Worm (Caenorhabditis elegans) whole organism, L1 larva: ENCODE results near the gene Y6E2A.1.

ENCODE experiments used
- F16B12.6 ChIP-seq: fragments of 150-350 bp; optimal IDR thresholded peaks from 2 replicates; lab custom pipeline; 2014; ENCODE audit warnings: missing biosample characterization, missing genetic modification characterization
- Y116A8C.19 ChIP-seq: sonication (generic microtip); optimal IDR thresholded peaks from 2 replicates; lab custom pipeline; 2016; ENCODE audit warnings: missing compliant biosample characterization, missing genetic modification characterization, borderline replicate concordance
- blmp-1 ChIP-seq: fragments of 150-350 bp; optimal IDR thresholded peaks from 2 replicates; lab custom pipeline; 2014; ENCODE audit warnings: missing biosample characterization, missing genetic modification characterization
- ceh-63 ChIP-seq: fragments of 200-800 bp; sonication (Bioruptor generic); optimal IDR thresholded peaks from 2 replicates; lab custom pipeline; 2018; ENCODE audit warnings: mild to moderate bottlenecking, missing genetic modification characterization, missing compliant biosample characterization
- ceh-8 ChIP-seq: fragments of 200-800 bp; sonication (Bioruptor generic); optimal IDR thresholded peaks from 2 replicates; lab custom pipeline; 2018; ENCODE audit warnings: mild to moderate bottlenecking, missing genetic modification characterization, moderate library complexity, missing compliant biosample characterization
- ceh-82 ChIP-seq, 3 experiments: fragments of 150-350 bp in 1 of 3; sonication (generic microtip) in 2 of 3; optimal IDR thresholded peaks; 2 replicates each; lab custom pipeline; 2014 to 2017; ENCODE audit warnings: missing biosample characterization in 3 of 3, missing genetic modification characterization in 3 of 3
- ceh-88 ChIP-seq: fragments of 200-800 bp; sonication (Bioruptor generic); IDR thresholded peaks from 2 replicates; pipeline ENCODE4 v1.3.6; 2022; ENCODE audit warnings: missing genetic modification characterization, missing compliant biosample characterization
- ceh-90 ChIP-seq: sonication (generic microtip); optimal IDR thresholded peaks from 2 replicates; lab custom pipeline; 2016; ENCODE audit warnings: missing genetic modification characterization, missing compliant biosample characterization
- dsc-1 ChIP-seq: sonication (generic microtip); optimal IDR thresholded peaks from 2 replicates; lab custom pipeline; 2016; ENCODE audit warnings: mild to moderate bottlenecking, missing genetic modification characterization, missing compliant biosample characterization
- egl-27 ChIP-seq, 2 experiments: fragments of 150-350 bp in 1 of 2; sonication (generic microtip); optimal IDR thresholded peaks; 3 replicates each; lab custom pipeline; 2017 to 2018; ENCODE audit warnings: missing biosample characterization in 2 of 2, missing genetic modification characterization in 2 of 2, missing genetic modification reagents in 2 of 2
- fkh-10 ChIP-seq: sonication (generic microtip); optimal IDR thresholded peaks from 2 replicates; lab custom pipeline; 2017; ENCODE audit warnings: missing biosample characterization, missing genetic modification reagents, missing genetic modification characterization
- fkh-4 ChIP-seq: sonication (generic microtip); optimal IDR thresholded peaks from 2 replicates; lab custom pipeline; 2016; ENCODE audit warnings: missing compliant biosample characterization, missing genetic modification characterization, borderline replicate concordance
- fkh-8 ChIP-seq: sonication (generic microtip); optimal IDR thresholded peaks from 2 replicates; lab custom pipeline; 2016; ENCODE audit warnings: mild to moderate bottlenecking, missing genetic modification characterization, missing compliant biosample characterization
- hlh-17 ChIP-seq: fragments of 200-800 bp; sonication (Bioruptor generic); optimal IDR thresholded peaks from 2 replicates; lab custom pipeline; 2018; ENCODE audit warnings: missing genetic modification characterization, mild to moderate bottlenecking, missing compliant biosample characterization, moderate library complexity, borderline replicate concordance
- hpl-2 ChIP-seq: fragments of 150-350 bp; optimal IDR thresholded peaks from 2 replicates; lab custom pipeline; 2014; ENCODE audit warnings: missing biosample characterization, missing genetic modification reagents, missing genetic modification characterization
- isw-1 ChIP-seq: fragments of 200-800 bp; sonication (Bioruptor generic); IDR thresholded peaks from 2 replicates; pipeline ENCODE4 v1.3.6; 2022; ENCODE audit warnings: missing genetic modification characterization, missing compliant biosample characterization
- lin-14 ChIP-seq: fragments of 200-800 bp; sonication (Bioruptor generic); optimal IDR thresholded peaks from 2 replicates; lab custom pipeline; 2018; ENCODE audit warnings: mild to moderate bottlenecking, missing genetic modification characterization, moderate library complexity, missing compliant biosample characterization
- lin-15B ChIP-seq: fragments of 150-350 bp; sonication (generic microtip); optimal IDR thresholded peaks from 3 replicates; lab custom pipeline; 2014; ENCODE audit warnings: missing biosample characterization, missing genetic modification characterization
- lin-39 ChIP-seq: fragments of 150-350 bp; optimal IDR thresholded peaks from 2 replicates; lab custom pipeline; 2014; ENCODE audit warnings: missing biosample characterization, missing genetic modification reagents, missing genetic modification characterization
- mdl-1 ChIP-seq, 2 experiments: fragments of 150-350 bp; optimal IDR thresholded peaks; 2 replicates each; lab custom pipeline; 2014 to 2017; ENCODE audit warnings: missing biosample characterization in 2 of 2, missing genetic modification characterization in 2 of 2, inconsistent platforms in 1 of 2
- mef-2 ChIP-seq: fragments of 150-350 bp; optimal IDR thresholded peaks from 2 replicates; lab custom pipeline; 2014; ENCODE audit warnings: missing biosample characterization, missing genetic modification characterization
- mep-1 ChIP-seq: fragments of 150-350 bp; optimal IDR thresholded peaks from 2 replicates; lab custom pipeline; 2014; ENCODE audit warnings: missing biosample characterization, missing genetic modification characterization
- nhr-11 ChIP-seq: fragments of 150-350 bp; optimal IDR thresholded peaks from 2 replicates; lab custom pipeline; 2014; ENCODE audit warnings: missing biosample characterization, missing genetic modification characterization
- nhr-12 ChIP-seq: sonication (generic microtip); optimal IDR thresholded peaks from 2 replicates; lab custom pipeline; 2017; ENCODE audit warnings: missing biosample characterization, missing genetic modification characterization
- nhr-19 ChIP-seq: fragments of 200-800 bp; sonication (Bioruptor generic); conservative IDR thresholded peaks from 2 replicates; pipeline ENCODE4 v1.3.6; 2022; ENCODE audit warnings: missing genetic modification characterization, missing compliant biosample characterization
- nhr-237 ChIP-seq: fragments of 150-350 bp; optimal IDR thresholded peaks from 2 replicates; lab custom pipeline; 2014; ENCODE audit warnings: missing biosample characterization, missing genetic modification characterization
- nhr-47 ChIP-seq: sonication (generic microtip); optimal IDR thresholded peaks from 2 replicates; lab custom pipeline; 2016; ENCODE audit warnings: mild to moderate bottlenecking, missing genetic modification characterization, moderate library complexity, missing compliant biosample characterization
- nhr-71 ChIP-seq: sonication (generic microtip); optimal IDR thresholded peaks from 2 replicates; lab custom pipeline; 2016; ENCODE audit warnings: mild to moderate bottlenecking, missing genetic modification characterization, moderate library complexity, missing compliant biosample characterization
- nhr-76 ChIP-seq: sonication (generic microtip); optimal IDR thresholded peaks from 2 replicates; lab custom pipeline; 2017; ENCODE audit warnings: missing biosample characterization, missing genetic modification characterization
- pag-3 ChIP-seq: sonication (generic microtip); optimal IDR thresholded peaks from 2 replicates; lab custom pipeline; 2017; ENCODE audit warnings: missing genetic modification characterization, mild to moderate bottlenecking, missing compliant biosample characterization, antibody characterized with exemption, borderline replicate concordance; ENCODE audit not compliant: insufficient read depth
- pax-3 ChIP-seq: fragments of 200-800 bp; sonication (Bioruptor generic); optimal IDR thresholded peaks from 2 replicates; lab custom pipeline; 2018; ENCODE audit warnings: mild to moderate bottlenecking, missing genetic modification characterization, moderate library complexity, missing compliant biosample characterization
- pqm-1 ChIP-seq: sonication (generic microtip); optimal IDR thresholded peaks from 3 replicates; lab custom pipeline; 2017; ENCODE audit warnings: missing biosample characterization, missing genetic modification characterization
- skn-1 ChIP-seq: fragments of 150-350 bp; optimal IDR thresholded peaks from 2 replicates; lab custom pipeline; 2014; ENCODE audit warnings: missing biosample characterization, missing genetic modification characterization
- sox-4 ChIP-seq: sonication (generic microtip); optimal IDR thresholded peaks from 2 replicates; lab custom pipeline; 2016; ENCODE audit warnings: missing genetic modification characterization, missing compliant biosample characterization
- sptf-1 ChIP-seq: fragments of 150-350 bp; optimal IDR thresholded peaks from 2 replicates; lab custom pipeline; 2014; ENCODE audit warnings: missing biosample characterization, missing genetic modification characterization
- sup-37 ChIP-seq: fragments of 200-800 bp; sonication (Bioruptor generic); optimal IDR thresholded peaks from 2 replicates; lab custom pipeline; 2018; ENCODE audit warnings: mild to moderate bottlenecking, missing genetic modification characterization, missing compliant biosample characterization
- tlp-1 ChIP-seq: fragments of 150-350 bp; optimal IDR thresholded peaks from 2 replicates; lab custom pipeline; 2014; ENCODE audit warnings: missing biosample characterization, missing genetic modification characterization
- unc-62 ChIP-seq: fragments of 150-350 bp; optimal IDR thresholded peaks from 2 replicates; lab custom pipeline; 2014; ENCODE audit warnings: missing biosample characterization, missing genetic modification reagents, missing genetic modification characterization
- unc-86 ChIP-seq: sonication (generic microtip); optimal IDR thresholded peaks from 2 replicates; lab custom pipeline; 2016; ENCODE audit warnings: missing genetic modification characterization, missing compliant biosample characterization
- unc-98 ChIP-seq: fragments of 200-800 bp; sonication (Bioruptor generic); IDR thresholded peaks from 2 replicates; pipeline ENCODE4 v1.3.6; 2022; ENCODE audit warnings: missing genetic modification characterization, missing compliant biosample characterization
- vab-15 ChIP-seq: sonication (generic microtip); optimal IDR thresholded peaks from 2 replicates; lab custom pipeline; 2017; ENCODE audit warnings: missing genotype, mild to moderate bottlenecking, missing genetic modification characterization, missing compliant biosample characterization
- zip-4 ChIP-seq: fragments of 200-800 bp; sonication (Bioruptor generic); optimal IDR thresholded peaks from 2 replicates; lab custom pipeline; 2018; ENCODE audit warnings: mild to moderate bottlenecking, missing genetic modification characterization, moderate library complexity, missing compliant biosample characterization

Gene Y6E2A.1

DNA sequence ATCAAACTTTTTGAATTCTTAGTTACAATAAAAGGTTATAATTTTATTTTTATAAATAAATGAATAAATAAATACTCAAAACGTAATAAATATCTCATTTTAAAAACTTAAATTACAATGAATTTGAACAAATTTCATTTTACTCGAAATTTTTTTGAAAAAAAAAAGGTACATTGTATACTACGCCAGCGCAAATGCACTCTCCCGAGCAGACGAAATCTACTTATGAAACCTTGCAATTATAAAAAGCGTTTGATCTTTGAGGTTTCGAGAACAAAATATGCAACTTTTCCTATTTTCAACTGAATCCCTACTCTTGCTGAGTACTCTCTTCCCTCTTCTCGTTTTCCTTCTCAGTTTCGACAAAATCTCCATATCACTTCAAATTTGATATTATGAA, 22.6 kb downstream of the Y6E2A.1 start, which contains the start of gene nhr-197:
nhr-197 (plus strand) TSS at position 301 of the 400 bp plus-strand sequence.
- TF ChIP-seq sptf-1 (tag; lab: Kevin White, UChicago) (no peak), nhr-47 (no peak), mef-2 (tag; lab: Kevin White, UChicago) (no peak), pqm-1 (tag; lab: Kevin White, UChicago) (no peak), mdl-1 (tag; optimal IDR thresholded peaks at IDR 0.05; lab: Kevin White, UChicago) (no peak), zip-4 (no peak), nhr-71 (no peak)
- TF ChIP-seq, all 84 proteins: peak for 0

DNA sequence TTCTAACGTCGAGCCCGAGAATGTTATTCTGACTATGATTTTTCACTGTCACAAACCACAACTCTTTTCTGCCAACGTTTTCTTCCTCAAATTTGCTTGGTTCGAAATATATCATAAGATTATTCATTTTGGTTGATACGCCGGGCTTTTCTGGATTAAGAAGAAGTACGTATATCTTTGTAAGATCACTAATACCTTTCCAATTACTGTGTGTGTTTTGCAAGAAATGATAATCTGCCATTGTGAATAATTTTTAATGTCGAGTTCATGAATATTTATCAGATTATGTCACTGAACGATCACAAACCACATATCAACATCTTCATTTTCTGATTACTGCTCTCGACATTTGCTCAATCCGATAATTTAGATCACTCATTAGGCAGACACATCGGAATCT, 24.7 kb downstream of the Y6E2A.1 start, which contains the start of gene nhr-196:
nhr-196 (plus strand) TSS at position 118 of the 400 bp plus-strand sequence.
- TF ChIP-seq lin-15B (no peak), dsc-1 (tag; lab: Kevin White, UChicago) (peak; percentile 98), nhr-12 (tag; lab: Kevin White, UChicago) (no peak), unc-98 (GFP tag; lab: Robert Waterston, UW) (no peak), lin-39 (tag; lab: Kevin White, UChicago) (no peak), nhr-11 (no peak), fkh-8 (tag; lab: Kevin White, UChicago) (peak; percentile 66), sox-4 (tag; lab: Kevin White, UChicago) (peak; percentile 58), pag-3 (tag; lab: Kevin White, UChicago) (no peak), nhr-71 (peak; percentile 17), pax-3 (tag; lab: Kevin White, UChicago) (peak; percentile 80), ceh-63 (no peak), nhr-47 (peak; percentile 49), isw-1 (GFP tag; lab: Robert Waterston, UW) (no peak), ceh-90 (no peak), fkh-4 (tag; lab: Kevin White, UChicago) (peak; percentile 24)

DNA sequence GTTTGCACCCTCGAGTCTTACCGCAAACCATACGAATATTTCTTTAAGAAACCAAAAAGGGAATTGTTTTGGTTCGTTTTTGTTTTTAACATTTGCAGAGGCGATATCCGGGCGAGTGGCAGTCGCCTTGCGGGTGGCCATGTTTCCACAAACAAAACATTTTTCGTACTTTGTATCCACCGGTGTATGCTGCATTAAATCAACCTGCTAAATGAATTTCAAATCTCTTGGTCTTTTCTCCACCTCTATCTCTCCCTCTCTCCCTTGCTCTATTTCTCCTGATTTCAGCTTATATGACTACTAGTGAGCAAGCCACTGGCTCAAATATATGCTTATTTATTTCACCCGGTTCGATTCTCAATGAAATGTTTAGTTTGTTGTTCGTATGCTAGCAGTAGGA, 33.1 kb downstream of the Y6E2A.1 start, which contains the start of gene nhr-52:
nhr-52 (plus strand) TSS at position 301 of the 400 bp plus-strand sequence.
- TF ChIP-seq nhr-19 (GFP tag; lab: Robert Waterston, UW) (no peak), egl-27 (tag; optimal IDR thresholded peaks at IDR 0.05; lab: Kevin White, UChicago) (no peak), hlh-17 (GFP tag; lab: Kevin White, UChicago) (no peak), ceh-8 (GFP tag; lab: Kevin White, UChicago) (no peak), F16B12.6 (tag; lab: Kevin White, UChicago) (no peak), isw-1 (GFP tag; lab: Robert Waterston, UW) (no peak), mep-1 (tag; lab: Kevin White, UChicago) (no peak)
- TF ChIP-seq, all 84 proteins: peak for 0

DNA sequence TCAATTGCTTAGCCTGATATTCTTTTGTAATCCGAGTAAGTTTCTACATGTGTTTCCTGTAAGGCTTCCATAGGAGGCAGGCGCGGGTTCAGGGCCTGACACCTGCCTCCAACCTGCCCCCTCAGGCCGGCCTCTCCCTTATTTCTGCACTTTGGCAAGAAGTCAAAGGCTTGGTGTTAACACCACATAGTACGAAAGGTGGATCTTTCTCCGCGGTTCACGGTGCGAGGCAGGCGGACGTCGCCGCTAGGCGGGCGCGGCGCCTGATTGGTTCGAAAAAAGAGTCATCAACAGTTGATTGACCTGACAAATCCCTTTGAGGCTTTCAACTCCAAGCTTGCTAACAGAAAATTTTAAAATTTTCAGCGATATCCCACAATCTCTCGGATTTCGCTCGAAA, 35.4 kb downstream of the Y6E2A.1 start:
- TF ChIP-seq pqm-1 (tag; lab: Kevin White, UChicago) (no peak), Y116A8C.19 (tag; lab: Kevin White, UChicago) (no peak), unc-62 (no peak), unc-86 (tag; lab: Kevin White, UChicago) (no peak), tlp-1 (tag; lab: Kevin White, UChicago) (no peak), ceh-82 (tag; optimal IDR thresholded peaks at IDR 0.05; lab: Kevin White, UChicago) (no peak), fkh-4 (tag; lab: Kevin White, UChicago) (no peak), mef-2 (tag; lab: Kevin White, UChicago) (no peak)

DNA sequence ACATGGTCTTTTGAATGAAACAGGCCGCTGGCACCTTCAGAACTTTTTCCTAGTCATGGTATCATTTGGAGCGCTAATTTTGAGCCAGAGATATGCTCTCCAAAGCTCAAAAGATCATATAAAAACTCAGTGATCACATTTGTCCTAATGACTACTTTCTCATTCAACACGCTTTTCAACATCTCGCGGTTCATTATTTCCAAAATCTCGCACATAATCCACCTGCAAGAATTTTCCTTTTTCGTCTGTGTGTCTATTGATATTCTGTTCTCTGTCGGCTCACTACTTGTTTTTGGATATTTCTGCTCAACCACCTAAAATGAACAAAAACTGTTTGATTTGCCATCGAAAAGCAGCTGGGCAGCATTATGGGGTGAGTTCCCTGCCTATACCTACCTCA, 36.6 kb downstream of the Y6E2A.1 start, which contains the start of gene nhr-51:
nhr-51 (plus strand) TSS at position 301 of the 400 bp plus-strand sequence.
- TF ChIP-seq skn-1 (no peak), blmp-1 (tag; lab: Kevin White, UChicago) (no peak), hpl-2 (GFP tag; lab: Kevin White, UChicago) (no peak), fkh-10 (GFP tag; lab: Kevin White, UChicago) (no peak), nhr-237 (tag; lab: Kevin White, UChicago) (no peak), vab-15 (tag; lab: Kevin White, UChicago) (no peak), unc-86 (tag; lab: Kevin White, UChicago) (no peak), nhr-76 (tag; lab: Kevin White, UChicago) (no peak), lin-14 (no peak), ceh-88 (GFP tag; lab: Robert Waterston, UW) (no peak), sup-37 (GFP tag; lab: Kevin White, UChicago) (no peak)
- TF ChIP-seq, all 84 proteins: peak for 0
